Worm (Caenorhabditis elegans): ENCODE results near the gene srxa-8.

Gene srxa-8

ce11 chrX:13311641-13312423, 3.2 kb upstream of the srxa-8 start, which contains the start of gene F46G10.1:
F46G10.1 (minus strand) TSS chrX:13311755.
- no peak for TF ChIP-seq ama-1 (optimal IDR thresholded peaks at IDR 0.05)
- no peak for TF ChIP-seq hmg-4 (GFP tag; optimal IDR thresholded peaks at IDR 0.05)
- TF ChIP-seq tbx-11 (GFP tag; IDR thresholded peaks at IDR 0.05), result no peak
- no peak for TF ChIP-seq ceh-13 (GFP tag; optimal IDR thresholded peaks at IDR 0.05)
- no peak for TF ChIP-seq sea-1 (GFP tag; conservative IDR thresholded peaks at IDR 0.05)
- no peak for TF ChIP-seq flt-1 (GFP tag; IDR thresholded peaks at IDR 0.05)
- TF ChIP-seq ceh-36 (tag; optimal IDR thresholded peaks at IDR 0.05), result no peak
- TF ChIP-seq tra-4 (tag; optimal IDR thresholded peaks at IDR 0.05), result no peak

DNA sequence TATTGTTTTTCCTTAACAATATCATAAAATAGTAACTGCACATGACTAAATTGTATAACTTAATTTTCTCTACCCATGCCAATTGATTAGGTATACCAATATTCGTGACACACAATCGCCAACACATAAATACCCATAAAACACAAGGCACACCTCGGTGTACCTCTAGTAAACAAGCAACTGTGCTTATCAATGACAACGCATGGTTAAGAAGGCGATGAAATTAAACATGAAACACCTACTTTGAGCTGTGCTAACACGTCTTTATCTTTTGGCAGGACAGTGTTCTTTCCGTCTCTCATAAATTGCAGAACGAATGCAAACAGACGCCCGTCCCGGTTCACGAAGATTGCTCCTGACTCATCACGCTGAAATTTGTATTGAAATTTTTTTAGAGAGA, 2.1 kb upstream of the srxa-8 start:
- TF ChIP-seq tbx-11 (GFP tag; IDR thresholded peaks at IDR 0.05) (no peak), hnd-1 (tag; optimal IDR thresholded peaks at IDR 0.05) (no peak), tra-4 (tag; optimal IDR thresholded peaks at IDR 0.05) (no peak), ets-7 (tag; optimal IDR thresholded peaks at IDR 0.05) (no peak), F13C5.2 (tag; optimal IDR thresholded peaks at IDR 0.05) (no peak), aly-1 (tag; optimal IDR thresholded peaks at IDR 0.05) (no peak), sea-1 (GFP tag; conservative IDR thresholded peaks at IDR 0.05) (no peak), tbx-37 (GFP tag; conservative IDR thresholded peaks at IDR 0.05) (no peak), hmg-4 (GFP tag; optimal IDR thresholded peaks at IDR 0.05) (no peak), B0310.2 (tag; optimal IDR thresholded peaks at IDR 0.05) (no peak), pes-1 (GFP tag; IDR thresholded peaks at IDR 0.05) (no peak), scrt-1 (GFP tag; IDR thresholded peaks at IDR 0.05) (no peak), ceh-36 (tag; optimal IDR thresholded peaks at IDR 0.05) (no peak), flt-1 (GFP tag; IDR thresholded peaks at IDR 0.05) (no peak), ceh-13 (GFP tag; optimal IDR thresholded peaks at IDR 0.05) (no peak), hmbx-1 (tag; optimal IDR thresholded peaks at IDR 0.05) (no peak)

DNA sequence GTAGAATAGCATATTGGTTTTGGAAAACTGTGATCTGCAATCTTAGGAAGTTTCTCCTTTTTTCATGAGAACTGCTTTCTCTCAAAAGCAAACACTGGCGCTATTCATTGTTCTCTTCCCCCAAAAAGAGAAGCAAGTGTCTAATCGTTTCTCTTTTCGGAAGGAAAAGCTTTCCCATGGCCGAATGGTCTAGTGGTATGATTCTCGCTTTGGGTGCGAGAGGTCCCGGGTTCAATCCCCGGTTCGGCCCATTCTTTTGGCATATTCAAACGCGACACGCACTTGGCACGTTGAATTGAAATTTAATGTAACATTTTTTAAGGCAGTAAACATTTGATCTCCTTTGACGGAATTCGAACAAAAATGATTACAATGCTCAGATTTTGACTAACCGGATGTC, 793 bp downstream of the srxa-8 start:
- TF ChIP-seq tbx-11 (GFP tag; IDR thresholded peaks at IDR 0.05) (no peak), pes-1 (GFP tag; IDR thresholded peaks at IDR 0.05) (0 out of 2 replicates have a peak, but pooled peaks have one; percentile 21), hmbx-1 (tag; optimal IDR thresholded peaks at IDR 0.05) (no peak), flt-1 (GFP tag; IDR thresholded peaks at IDR 0.05) (no peak), sea-1 (GFP tag; conservative IDR thresholded peaks at IDR 0.05) (no peak), ama-1 (optimal IDR thresholded peaks at IDR 0.05) (no peak), hmg-4 (GFP tag; optimal IDR thresholded peaks at IDR 0.05) (no peak)

DNA sequence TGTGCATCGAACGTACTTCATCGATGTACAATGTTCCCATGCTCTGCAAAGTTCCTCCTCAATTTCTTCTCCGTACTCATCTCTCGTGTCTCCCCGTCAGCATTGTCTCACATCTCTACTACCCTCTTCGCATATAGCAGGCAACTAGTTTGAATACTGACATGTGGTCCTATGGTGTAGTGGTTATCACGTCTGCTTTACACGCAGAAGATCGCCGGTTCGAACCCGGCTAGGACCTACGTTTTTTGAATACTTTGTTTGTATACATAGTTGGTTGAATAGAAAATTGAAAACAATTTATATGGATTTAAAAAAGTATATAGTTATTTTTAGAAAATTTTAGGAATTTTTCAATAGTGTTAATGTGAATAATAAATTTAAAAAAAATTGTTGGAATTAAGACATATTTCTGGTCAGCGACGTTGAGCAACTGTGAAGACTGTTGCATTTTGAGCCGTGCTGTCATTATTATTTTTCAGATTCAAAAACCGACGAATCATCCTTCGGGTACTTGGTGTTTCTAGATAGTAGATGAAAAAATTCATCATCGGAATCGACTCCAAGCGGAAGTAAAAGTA, 1.7 kb downstream of the srxa-8 start:
- TF ChIP-seq tbx-37 (GFP tag; conservative IDR thresholded peaks at IDR 0.05), result peak; percentile 95
- TF ChIP-seq B0310.2 (tag; optimal IDR thresholded peaks at IDR 0.05), result peak; percentile 80
- peak; percentile 90 for TF ChIP-seq tra-4 (tag; optimal IDR thresholded peaks at IDR 0.05)
- peak; percentile 97 for TF ChIP-seq tbx-11 (GFP tag; IDR thresholded peaks at IDR 0.05)
- TF ChIP-seq scrt-1 (GFP tag; IDR thresholded peaks at IDR 0.05), result peak; percentile 95
- TF ChIP-seq hmg-4 (GFP tag; optimal IDR thresholded peaks at IDR 0.05), result no peak
- TF ChIP-seq sea-1 (GFP tag; conservative IDR thresholded peaks at IDR 0.05), result peak; percentile 93
- TF ChIP-seq ama-1 (optimal IDR thresholded peaks at IDR 0.05), result no peak
- TF ChIP-seq hnd-1 (tag; optimal IDR thresholded peaks at IDR 0.05), result peak; percentile 89
- TF ChIP-seq pes-1 (GFP tag; IDR thresholded peaks at IDR 0.05), result peak; percentile 95
- TF ChIP-seq ceh-36 (tag; optimal IDR thresholded peaks at IDR 0.05), result peak; percentile 94
- TF ChIP-seq ets-7 (tag; optimal IDR thresholded peaks at IDR 0.05), result peak; percentile 73
- peak; percentile 95 for TF ChIP-seq flt-1 (GFP tag; IDR thresholded peaks at IDR 0.05)
- TF ChIP-seq ceh-13 (GFP tag; optimal IDR thresholded peaks at IDR 0.05), result peak; percentile 92
- peak; percentile 85 for TF ChIP-seq aly-1 (tag; optimal IDR thresholded peaks at IDR 0.05)
- peak; percentile 94 for TF ChIP-seq F13C5.2 (tag; optimal IDR thresholded peaks at IDR 0.05)
- peak; percentile 86 for TF ChIP-seq hmbx-1 (tag; optimal IDR thresholded peaks at IDR 0.05)

DNA sequence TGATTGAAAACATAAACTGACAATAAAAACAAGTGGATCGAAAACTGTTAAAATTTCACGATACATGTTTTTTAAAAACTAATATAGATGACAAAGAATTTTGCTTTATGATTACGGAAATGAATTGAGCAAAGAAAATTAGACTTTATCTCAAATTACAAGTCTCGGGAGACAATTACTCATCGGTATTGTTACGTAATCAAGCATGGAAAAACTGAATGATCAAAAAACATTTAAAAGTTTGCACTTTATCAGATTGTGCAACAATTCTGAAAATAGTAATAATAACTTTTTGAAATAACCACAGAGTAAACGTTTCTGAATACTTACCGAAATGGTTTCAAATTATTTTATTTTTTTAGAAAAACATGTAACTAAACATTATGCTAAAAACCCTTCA, 2.9 kb downstream of the srxa-8 start, which contains the start of gene srd-43:
srd-43 (minus strand) TSS at position 66 of the 400 bp plus-strand sequence.
- TF ChIP-seq tra-4 (tag; optimal IDR thresholded peaks at IDR 0.05) (no peak), scrt-1 (GFP tag; IDR thresholded peaks at IDR 0.05) (no peak), ama-1 (optimal IDR thresholded peaks at IDR 0.05) (no peak), sea-1 (GFP tag; conservative IDR thresholded peaks at IDR 0.05) (no peak), aly-1 (tag; optimal IDR thresholded peaks at IDR 0.05) (no peak), flt-1 (GFP tag; IDR thresholded peaks at IDR 0.05) (no peak), tbx-37 (GFP tag; conservative IDR thresholded peaks at IDR 0.05) (no peak), hnd-1 (tag; optimal IDR thresholded peaks at IDR 0.05) (no peak), hmbx-1 (tag; optimal IDR thresholded peaks at IDR 0.05) (no peak), tbx-11 (GFP tag; IDR thresholded peaks at IDR 0.05) (no peak), B0310.2 (tag; optimal IDR thresholded peaks at IDR 0.05) (no peak), pes-1 (GFP tag; IDR thresholded peaks at IDR 0.05) (no peak), ceh-13 (GFP tag; optimal IDR thresholded peaks at IDR 0.05) (no peak), hmg-4 (GFP tag; optimal IDR thresholded peaks at IDR 0.05) (no peak), ceh-36 (tag; optimal IDR thresholded peaks at IDR 0.05) (no peak), F13C5.2 (tag; optimal IDR thresholded peaks at IDR 0.05) (no peak)

- no peak for TF ChIP-seq F13C5.2 (tag; optimal IDR thresholded peaks at IDR 0.05)
- TF ChIP-seq scrt-1 (GFP tag; IDR thresholded peaks at IDR 0.05), result no peak
- TF ChIP-seq B0310.2 (tag; optimal IDR thresholded peaks at IDR 0.05), result no peak
- no peak for TF ChIP-seq hmbx-1 (tag; optimal IDR thresholded peaks at IDR 0.05)
- no peak for TF ChIP-seq tbx-37 (GFP tag; conservative IDR thresholded peaks at IDR 0.05)
- TF ChIP-seq hmg-4 (GFP tag; optimal IDR thresholded peaks at IDR 0.05), result no peak
- no peak for TF ChIP-seq hnd-1 (tag; optimal IDR thresholded peaks at IDR 0.05)
- no peak for TF ChIP-seq flt-1 (GFP tag; IDR thresholded peaks at IDR 0.05)
- TF ChIP-seq ceh-36 (tag; optimal IDR thresholded peaks at IDR 0.05), result no peak
- no peak for TF ChIP-seq tbx-11 (GFP tag; IDR thresholded peaks at IDR 0.05)
- TF ChIP-seq sea-1 (GFP tag; conservative IDR thresholded peaks at IDR 0.05), result no peak
- no peak for TF ChIP-seq pes-1 (GFP tag; IDR thresholded peaks at IDR 0.05)
- TF ChIP-seq ceh-13 (GFP tag; optimal IDR thresholded peaks at IDR 0.05), result no peak
- TF ChIP-seq aly-1 (tag; optimal IDR thresholded peaks at IDR 0.05), result no peak
- TF ChIP-seq tra-4 (tag; optimal IDR thresholded peaks at IDR 0.05), result no peak
- TF ChIP-seq ama-1 (optimal IDR thresholded peaks at IDR 0.05), result no peak
- no peak for TF ChIP-seq ets-7 (tag; optimal IDR thresholded peaks at IDR 0.05)
These were observed 5.3 kb downstream of the srxa-8 start, which contains the start of gene srd-42 for ce11 chrX:13303357-13303756. srd-42 (minus strand) TSS chrX:13303457.

Data from whole organism, early embryonic.